In genomic region chr3L:5952537-5952936, dm6 we compare ENCODE assay signal across 3 fruit fly cellular contexts.
TF ChIP-seq lines count a peak whose summit lies in the region.

No protein-coding gene starts in this region.

- TF ChIP-seq CTCF in whole organism, embryonic (GFP tag; optimal IDR thresholded peaks at IDR 0.05; lab: Kevin White, UChicago) = no peak

TF ChIP-seq in whole organism, embryonic, 481 proteins besides CTCF, POLR2A, EP300 and RAD21 (continues in another document):
- TF ChIP-seq CG9932 (GFP tag; IDR thresholded peaks at IDR 0.05; lab: Robert Waterston, UW) (no peak), pzg (GFP tag; optimal IDR thresholded peaks at IDR 0.05; lab: Kevin White, UChicago) (no peak), CG17829 (tag; optimal IDR thresholded peaks at IDR 0.05; lab: Kevin White, UChicago) (no peak), CG5180 (GFP tag; optimal IDR thresholded peaks at IDR 0.05; lab: Kevin White, UChicago) (peak; percentile 54), Nf-YC (tag; optimal IDR thresholded peaks at IDR 0.05; lab: Kevin White, UChicago) (no peak), cg (GFP tag; optimal IDR thresholded peaks at IDR 0.05; lab: Kevin White, UChicago) (peak; percentile 8), ttk (GFP tag; IDR thresholded peaks at IDR 0.05; lab: Robert Waterston, UW) (no peak), Spps (tag; optimal IDR thresholded peaks at IDR 0.05; lab: Kevin White, UChicago) (no peak), crol (GFP tag; IDR thresholded peaks at IDR 0.05; lab: Robert Waterston, UW) (0 out of 2 replicates have a peak, but pooled peaks have one; percentile 39), HLHmδ (GFP tag; optimal IDR thresholded peaks at IDR 0.05; lab: Kevin White, UChicago) (peak; percentile 19), CG13624 (GFP tag; optimal IDR thresholded peaks at IDR 0.05; lab: Kevin White, UChicago) (no peak), CG3995 (GFP tag; optimal IDR thresholded peaks at IDR 0.05; lab: Kevin White, UChicago) (no peak), tap (tag; optimal IDR thresholded peaks at IDR 0.05; lab: Kevin White, UChicago) (no peak), CG15073 (GFP tag; optimal IDR thresholded peaks at IDR 0.05; lab: Kevin White, UChicago) (no peak), cad (GFP tag; optimal IDR thresholded peaks at IDR 0.05; lab: Kevin White, UChicago) (no peak), z (GFP tag; IDR thresholded peaks at IDR 0.05; lab: Robert Waterston, UW) (no peak), CG10431 (GFP tag; optimal IDR thresholded peaks at IDR 0.05; lab: Kevin White, UChicago) (no peak), CG11504 (tag; optimal IDR thresholded peaks at IDR 0.05; lab: Kevin White, UChicago) (peak; percentile 98), CG11093 (GFP tag; IDR thresholded peaks at IDR 0.05; lab: Robert Waterston, UW) (no peak), corto (GFP tag; optimal IDR thresholded peaks at IDR 0.05; lab: Kevin White, UChicago) (no peak), CG6175 (GFP tag; IDR thresholded peaks at IDR 0.05; lab: Robert Waterston, UW) (no peak), trh (GFP tag; optimal IDR thresholded peaks at IDR 0.05; lab: Kevin White, UChicago) (no peak), amos (GFP tag; IDR thresholded peaks at IDR 0.05; lab: Robert Waterston, UW; ENCODE audit: partially characterized antibody) (no peak), CG6254 (GFP tag; optimal IDR thresholded peaks at IDR 0.05; lab: Kevin White, UChicago) (no peak), Drgx (GFP tag; IDR thresholded peaks at IDR 0.05; lab: Robert Waterston, UW) (0 out of 2 replicates have a peak, but pooled peaks have one; percentile 6), CG7839 (tag; optimal IDR thresholded peaks at IDR 0.05; lab: Kevin White, UChicago) (no peak), zen2 (GFP tag; IDR thresholded peaks at IDR 0.05; lab: Robert Waterston, UW; ENCODE audit: partially characterized antibody) (no peak), nom (GFP tag; optimal IDR thresholded peaks at IDR 0.05; lab: Kevin White, UChicago) (peak; percentile 44), NC2β (GFP tag; optimal IDR thresholded peaks at IDR 0.05; lab: Kevin White, UChicago) (no peak), CG6791 (GFP tag; IDR thresholded peaks at IDR 0.05; lab: Robert Waterston, UW; ENCODE audit: partially characterized antibody) (0 out of 3 replicates have a peak, but pooled peaks have one; percentile 25)

TF ChIP-seq in whole organism, prepupa, 60 proteins besides CTCF, POLR2A, EP300 and RAD21:
- TF ChIP-seq CG6808 (GFP tag; optimal IDR thresholded peaks at IDR 0.05; lab: Kevin White, UChicago) (peak; percentile 7), Eip78C (GFP tag; lab: Kevin White, UChicago) (peak; percentile 15), ss (GFP tag; optimal IDR thresholded peaks at IDR 0.05; lab: Kevin White, UChicago) (peak in 1 of 2 experiments; percentile 32), CG1621 (tag; optimal IDR thresholded peaks at IDR 0.05; lab: Kevin White, UChicago) (peak; percentile 7), topi (GFP tag; optimal IDR thresholded peaks at IDR 0.05; lab: Kevin White, UChicago) (no peak), fkh (GFP tag; optimal IDR thresholded peaks at IDR 0.05; lab: Kevin White, UChicago) (no peak), dsx (GFP tag; optimal IDR thresholded peaks at IDR 0.05; lab: Kevin White, UChicago; ENCODE audit: poor library complexity, severe bottlenecking) (peak; percentile 49), CG9139 (GFP tag; optimal IDR thresholded peaks at IDR 0.05; lab: Kevin White, UChicago) (peak; percentile 16)

TF ChIP-seq in whole organism, pupa, 21 proteins besides CTCF, POLR2A, EP300 and RAD21:
- TF ChIP-seq CG15710 (tag; optimal IDR thresholded peaks at IDR 0.05; lab: Kevin White, UChicago) = no peak
- no peak for TF ChIP-seq CG9948 (tag; optimal IDR thresholded peaks at IDR 0.05; lab: Kevin White, UChicago)
- peak; percentile 56 for TF ChIP-seq CG13204 (GFP tag; optimal IDR thresholded peaks at IDR 0.05; lab: Kevin White, UChicago)
- no peak for TF ChIP-seq CG32121 (GFP tag; IDR thresholded peaks at IDR 0.05; lab: Robert Waterston, UW)
- no peak for TF ChIP-seq rn (GFP tag; IDR thresholded peaks at IDR 0.05; lab: Robert Waterston, UW)
- TF ChIP-seq fd96Ca (GFP tag; IDR thresholded peaks at IDR 0.05; lab: Robert Waterston, UW) = 0 out of 3 replicates have a peak, but pooled peaks have one; percentile 31
- no peak for TF ChIP-seq CG34367 (tag; optimal IDR thresholded peaks at IDR 0.05; lab: Kevin White, UChicago)
- no peak for TF ChIP-seq Pif1A (GFP tag; optimal IDR thresholded peaks at IDR 0.05; lab: Kevin White, UChicago)
- no peak for TF ChIP-seq CG17806 (tag; optimal IDR thresholded peaks at IDR 0.05; lab: Kevin White, UChicago)
- TF ChIP-seq Ets98B (GFP tag; IDR thresholded peaks at IDR 0.05; lab: Robert Waterston, UW) = peak; percentile 20; the same call in 1 of the 2 replicates
- TF ChIP-seq EcR (GFP tag; optimal IDR thresholded peaks at IDR 0.05; lab: Kevin White, UChicago) = peak; percentile 23
- no peak for TF ChIP-seq CG8301 (tag; optimal IDR thresholded peaks at IDR 0.05; lab: Kevin White, UChicago)
- TF ChIP-seq CG12605 (GFP tag; IDR thresholded peaks at IDR 0.05; lab: Robert Waterston, UW) = peak; percentile 41; the same call in 1 of the 2 replicates
- TF ChIP-seq CG8159 (tag; optimal IDR thresholded peaks at IDR 0.05; lab: Kevin White, UChicago) = no peak
- TF ChIP-seq Snoo (tag; optimal IDR thresholded peaks at IDR 0.05; lab: Kevin White, UChicago) = no peak
- no peak for TF ChIP-seq CG4496 (GFP tag; IDR thresholded peaks at IDR 0.05; lab: Robert Waterston, UW)
- TF ChIP-seq D1 (tag; optimal IDR thresholded peaks at IDR 0.05; lab: Kevin White, UChicago) = no peak
- TF ChIP-seq gl (tag; optimal IDR thresholded peaks at IDR 0.05; lab: Kevin White, UChicago) = no peak
- TF ChIP-seq CG14655 (GFP tag; optimal IDR thresholded peaks at IDR 0.05; lab: Kevin White, UChicago) = no peak
- no peak for TF ChIP-seq Pif1B (GFP tag; optimal IDR thresholded peaks at IDR 0.05; lab: Kevin White, UChicago)
- TF ChIP-seq CG10348 (GFP tag; IDR thresholded peaks at IDR 0.05; lab: Robert Waterston, UW) = no peak
